Worm (Caenorhabditis elegans) whole organism, L4 larva: Measurements from ENCODE around the gene T23E1.1.
A peak's percentile ranks its signal among the peaks of the same experiment; 100 is the strongest.

ENCODE experiments used
- F10B5.3 ChIP-seq: sonication (generic microtip); optimal IDR thresholded peaks from 2 replicates; lab custom pipeline; 2016; ENCODE audit warnings: mild to moderate bottlenecking, missing genetic modification characterization, missing compliant biosample characterization
- Y48G9A.11 ChIP-seq: fragments of 200-800 bp; sonication (Bioruptor generic); IDR thresholded peaks from 2 replicates; pipeline ENCODE4 v1.3.6; 2022; ENCODE audit warnings: missing genetic modification reagents, missing genetic modification characterization, missing compliant biosample characterization
- aha-1 ChIP-seq: fragments of 150-350 bp; peaks from one replicate; lab custom pipeline; 2014; ENCODE audit warnings: missing biosample characterization, missing genetic modification characterization
- ceh-44 ChIP-seq: fragments of 200-800 bp; sonication (Bioruptor generic); IDR thresholded peaks from 2 replicates; pipeline ENCODE4 v1.3.6; 2022; ENCODE audit warnings: missing genetic modification reagents, missing genetic modification characterization, missing compliant biosample characterization
- ces-1 ChIP-seq: fragments of 150-350 bp; sonication (generic microtip); optimal IDR thresholded peaks from 4 replicates; lab custom pipeline; 2014; ENCODE audit warnings: missing biosample characterization, missing genetic modification reagents, missing genetic modification characterization
- cey-2 ChIP-seq: sonication (generic microtip); optimal IDR thresholded peaks from 3 replicates; lab custom pipeline; 2017; ENCODE audit warnings: missing genetic modification characterization, mild to moderate bottlenecking, missing compliant biosample characterization, antibody characterized with exemption, borderline replicate concordance; ENCODE audit not compliant: insufficient read depth
- daf-16 ChIP-seq, 3 experiments: sonication (generic microtip); optimal IDR thresholded peaks; 2 replicates each; lab custom pipeline; 2016 to 2017; ENCODE audit warnings: missing genetic modification characterization in 3 of 3, missing genetic modification reagents in 3 of 3, mild to moderate bottlenecking in 2 of 3, missing compliant biosample characterization in 2 of 3, missing biosample characterization in 1 of 3, moderate library complexity in 1 of 3
- daf-19 ChIP-seq: fragments of 200-800 bp; sonication (Bioruptor generic); conservative IDR thresholded peaks from 2 replicates; pipeline ENCODE4 v1.3.6; 2022; ENCODE audit warnings: missing genetic modification characterization, missing compliant biosample characterization
- dmd-6 ChIP-seq: fragments of 200-800 bp; sonication (Bioruptor generic); IDR thresholded peaks from 2 replicates; pipeline ENCODE4 v1.3.6; 2022; ENCODE audit warnings: missing genetic modification reagents, missing genetic modification characterization, missing compliant biosample characterization
- duxl-1 ChIP-seq: sonication (generic microtip); optimal IDR thresholded peaks from 2 replicates; lab custom pipeline; 2016; ENCODE audit warnings: mild to moderate bottlenecking, missing genetic modification characterization, moderate library complexity, missing compliant biosample characterization; ENCODE audit not compliant: poor library complexity
- dve-1 ChIP-seq: sonication (generic microtip); optimal IDR thresholded peaks from 2 replicates; lab custom pipeline; 2017; ENCODE audit warnings: antibody characterized with exemption, mild to moderate bottlenecking, missing genetic modification characterization, missing compliant biosample characterization; ENCODE audit not compliant: insufficient read depth
- hlh-11 ChIP-seq: fragments of 200-800 bp; sonication (Bioruptor generic); optimal IDR thresholded peaks from 2 replicates; lab custom pipeline; 2018; ENCODE audit warnings: mild to moderate bottlenecking, missing genetic modification characterization, missing compliant biosample characterization
- hlh-30 ChIP-seq: sonication (generic microtip); optimal IDR thresholded peaks from 2 replicates; lab custom pipeline; 2017; ENCODE audit warnings: antibody characterized with exemption, mild to moderate bottlenecking, missing genetic modification characterization, missing compliant biosample characterization; ENCODE audit not compliant: insufficient read depth
- hmg-1.1 ChIP-seq: fragments of 200-800 bp; sonication (Bioruptor generic); IDR thresholded peaks from 2 replicates; pipeline ENCODE4 v1.3.6; 2022; ENCODE audit warnings: missing genetic modification reagents, missing genetic modification characterization, missing compliant biosample characterization
- lin-1 ChIP-seq: fragments of 200-800 bp; sonication (Bioruptor generic); IDR thresholded peaks from 2 replicates; pipeline ENCODE4 v1.3.6; 2022; ENCODE audit warnings: missing genetic modification reagents, missing genetic modification characterization, missing compliant biosample characterization
- lin-13 ChIP-seq: fragments of 150-350 bp; optimal IDR thresholded peaks from 2 replicates; lab custom pipeline; 2014; ENCODE audit warnings: missing biosample characterization, missing genetic modification reagents, missing genetic modification characterization
- lir-3 ChIP-seq: sonication (generic microtip); optimal IDR thresholded peaks from 2 replicates; lab custom pipeline; 2016; ENCODE audit warnings: mild to moderate bottlenecking, missing genetic modification characterization, missing compliant biosample characterization
- lsy-2 ChIP-seq, 2 experiments: fragments of 150-350 bp in 1 of 2; sonication (generic microtip) in 1 of 2; optimal IDR thresholded peaks; 2 replicates each; lab custom pipeline; 2014 to 2017; ENCODE audit warnings: missing biosample characterization in 2 of 2, missing genetic modification characterization in 2 of 2
- madf-5 ChIP-seq, 2 experiments: fragments of 200-800 bp; sonication (Bioruptor generic); IDR thresholded peaks; 2 replicates each; pipeline ENCODE4 v1.3.6; 2022; ENCODE audit warnings: missing compliant biosample characterization in 2 of 2, missing genetic modification characterization in 2 of 2
- madf-9 ChIP-seq: fragments of 200-800 bp; sonication (Bioruptor generic); conservative IDR thresholded peaks from 2 replicates; pipeline ENCODE4 v1.3.6; 2022; ENCODE audit warnings: missing genetic modification reagents, missing genetic modification characterization, missing compliant biosample characterization
- mdl-1 ChIP-seq, 2 experiments: fragments of 150-350 bp in 1 of 2; sonication (generic microtip) in 1 of 2; optimal IDR thresholded peaks; 2 replicates each; lab custom pipeline; 2014 to 2017; ENCODE audit warnings: missing biosample characterization in 2 of 2, missing genetic modification characterization in 2 of 2
- mdt-29 ChIP-seq: fragments of 200-800 bp; sonication (Bioruptor generic); IDR thresholded peaks from 2 replicates; pipeline ENCODE4 v1.3.6; 2022; ENCODE audit warnings: missing genetic modification reagents, missing genetic modification characterization, missing compliant biosample characterization
- mep-1 ChIP-seq: fragments of 150-350 bp; sonication (generic microtip); optimal IDR thresholded peaks from 3 replicates; lab custom pipeline; 2014; ENCODE audit warnings: missing biosample characterization, missing genetic modification characterization
- mes-2 ChIP-seq: sonication (generic microtip); optimal IDR thresholded peaks from 2 replicates; lab custom pipeline; 2016; ENCODE audit warnings: missing genotype, mild to moderate bottlenecking, missing genetic modification characterization, missing compliant biosample characterization; ENCODE audit not compliant: poor library complexity, severe bottlenecking
- nhr-237 ChIP-seq: sonication (generic microtip); optimal IDR thresholded peaks from 2 replicates; lab custom pipeline; 2017; ENCODE audit warnings: missing biosample characterization, missing genetic modification characterization
- nhr-28 ChIP-seq: fragments of 150-350 bp; optimal IDR thresholded peaks from 2 replicates; lab custom pipeline; 2014; ENCODE audit warnings: missing biosample characterization, missing genetic modification characterization
- nhr-42 ChIP-seq: fragments of 200-800 bp; sonication (Bioruptor generic); IDR thresholded peaks from 2 replicates; pipeline ENCODE4 v1.3.6; 2022; ENCODE audit warnings: missing genetic modification characterization, missing compliant biosample characterization
- nhr-6 ChIP-seq: fragments of 150-350 bp; optimal IDR thresholded peaks from 2 replicates; lab custom pipeline; 2014; ENCODE audit warnings: missing biosample characterization, missing genetic modification characterization
- nhr-76 ChIP-seq: fragments of 150-350 bp; optimal IDR thresholded peaks from 2 replicates; lab custom pipeline; 2014; ENCODE audit warnings: missing biosample characterization, missing genetic modification characterization
- nhr-77 ChIP-seq: fragments of 150-350 bp; optimal IDR thresholded peaks from 2 replicates; lab custom pipeline; 2014; ENCODE audit warnings: missing biosample characterization, missing genetic modification characterization
- pha-4 ChIP-seq, 2 experiments: fragments of 150-350 bp in 1 of 2; fragments of 200-800 bp in 1 of 2; sonication (Bioruptor generic) in 1 of 2; IDR thresholded peaks in 1 of 2; optimal IDR thresholded peaks in 1 of 2; 2 replicates each; pipeline versions ENCODE4 v1.3.6 to Lab custom; 2014 to 2022; ENCODE audit warnings: missing genetic modification characterization in 2 of 2, missing genetic modification reagents in 2 of 2, missing biosample characterization in 1 of 2, missing compliant biosample characterization in 1 of 2
- php-3 ChIP-seq: fragments of 200-800 bp; sonication (Bioruptor generic); IDR thresholded peaks from 2 replicates; pipeline ENCODE4 v1.3.6; 2022; ENCODE audit warnings: missing genetic modification reagents, missing genetic modification characterization, missing compliant biosample characterization
- pqm-1 ChIP-seq: sonication (generic microtip); optimal IDR thresholded peaks from 2 replicates; lab custom pipeline; 2017; ENCODE audit warnings: missing biosample characterization, missing genetic modification characterization
- set-16 ChIP-seq: fragments of 200-800 bp; sonication (Bioruptor generic); IDR thresholded peaks from 2 replicates; pipeline ENCODE4 v1.3.6; 2022; ENCODE audit warnings: missing genetic modification reagents, missing genetic modification characterization, missing compliant biosample characterization
- tag-97 ChIP-seq: fragments of 200-800 bp; sonication (Bioruptor generic); IDR thresholded peaks from 2 replicates; pipeline ENCODE4 v1.3.6; 2022; ENCODE audit warnings: missing genetic modification characterization, missing compliant biosample characterization
- tra-1 ChIP-seq: fragments of 200-800 bp; sonication (Bioruptor generic); IDR thresholded peaks from 2 replicates; pipeline ENCODE4 v1.3.6; 2022; ENCODE audit warnings: missing genetic modification reagents, missing genetic modification characterization, missing compliant biosample characterization
- unc-130 ChIP-seq: sonication (generic microtip); optimal IDR thresholded peaks from 2 replicates; lab custom pipeline; 2016; ENCODE audit warnings: missing genetic modification reagents, missing genetic modification characterization, missing compliant biosample characterization
- unc-62 ChIP-seq, 3 experiments: fragments of 150-350 bp in 1 of 3; sonication (generic microtip); optimal IDR thresholded peaks in 2 of 3; peaks in 1 of 3; 1 replicate in 1 of 3; 2 replicates in 2 of 3; lab custom pipeline; 2014 to 2017; ENCODE audit warnings: missing biosample characterization in 3 of 3, missing genetic modification characterization in 3 of 3, missing genetic modification reagents in 3 of 3, missing genotype in 1 of 3
- zfp-2 ChIP-seq: sonication (generic microtip); optimal IDR thresholded peaks from 2 replicates; lab custom pipeline; 2016; ENCODE audit warnings: mild to moderate bottlenecking, missing genetic modification characterization, missing compliant biosample characterization
- zfp-3 ChIP-seq: fragments of 200-800 bp; sonication (Bioruptor generic); conservative IDR thresholded peaks from 2 replicates; pipeline ENCODE4 v1.3.6; 2022; ENCODE audit warnings: missing genetic modification reagents, missing genetic modification characterization, missing compliant biosample characterization
- zip-2 ChIP-seq: fragments of 150-350 bp; optimal IDR thresholded peaks from 2 replicates; lab custom pipeline; 2014; ENCODE audit warnings: missing biosample characterization, missing genetic modification characterization

Gene T23E1.1

DNA sequence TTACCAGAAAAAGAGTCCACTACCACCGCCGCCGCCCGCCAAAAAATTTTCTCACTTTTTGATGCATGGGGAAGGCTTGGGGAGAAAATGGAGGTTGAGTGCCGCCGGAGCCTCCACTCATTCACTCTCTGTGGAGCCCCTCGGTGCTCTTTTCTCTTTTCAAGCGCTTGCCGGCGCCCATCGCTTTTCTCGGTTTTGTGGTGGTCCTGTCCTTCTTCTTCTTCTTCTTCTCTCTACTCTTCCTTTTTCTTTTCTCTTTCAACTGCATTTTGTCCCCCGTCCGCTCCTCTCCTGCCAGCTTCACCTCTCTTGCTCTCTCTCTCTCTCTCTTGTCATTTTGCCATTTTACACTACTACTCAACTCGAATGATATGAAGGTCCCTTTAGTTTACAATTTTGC is 12.4 kb downstream of the T23E1.1 start (continued):
- TF ChIP-seq madf-5 (GFP tag; IDR thresholded peaks at IDR 0.05; lab: Robert Waterston, UW) (no peak), duxl-1 (no peak), daf-19 (GFP tag; lab: Robert Waterston, UW) (no peak), lin-13 (GFP tag; lab: Kevin White, UChicago) (no peak), nhr-6 (tag; lab: Kevin White, UChicago) (peak; percentile 10), tra-1 (GFP tag; lab: Robert Waterston, UW) (no peak), ces-1 (GFP tag; lab: Kevin White, UChicago) (no peak), daf-16 (GFP tag; optimal IDR thresholded peaks at IDR 0.05; lab: Kevin White, UChicago) (peak in 1 of 2 experiments; percentile 12), daf-16 (tag; optimal IDR thresholded peaks at IDR 0.05; lab: Kevin White, UChicago) (no peak)

DNA sequence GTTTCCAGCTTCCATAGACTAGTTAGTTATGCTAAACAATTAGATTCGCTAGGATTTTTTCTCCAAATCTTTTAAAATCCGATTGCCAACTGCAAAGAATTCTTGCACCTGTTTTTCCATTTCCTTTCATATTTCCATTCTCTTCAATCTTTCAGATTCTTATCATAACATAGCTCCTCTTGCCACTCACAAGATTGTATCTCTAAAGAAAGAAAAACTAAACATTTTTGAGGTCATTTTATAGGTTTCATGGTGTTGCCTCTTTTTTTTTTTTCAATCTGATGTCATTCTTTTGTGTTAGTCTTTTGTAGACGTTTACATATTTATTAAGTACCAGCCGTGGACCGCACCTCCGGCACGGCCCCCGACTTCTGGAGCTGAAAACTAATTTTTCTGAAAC is 14.2 kb downstream of the T23E1.1 start:
- TF ChIP-seq duxl-1 (no peak), set-16 (GFP tag; lab: Robert Waterston, UW) (no peak), madf-9 (GFP tag; lab: Robert Waterston, UW) (no peak), daf-16 (GFP tag; optimal IDR thresholded peaks at IDR 0.05; lab: Kevin White, UChicago) (no peak), daf-16 (tag; optimal IDR thresholded peaks at IDR 0.05; lab: Kevin White, UChicago) (no peak), nhr-237 (no peak)

DNA sequence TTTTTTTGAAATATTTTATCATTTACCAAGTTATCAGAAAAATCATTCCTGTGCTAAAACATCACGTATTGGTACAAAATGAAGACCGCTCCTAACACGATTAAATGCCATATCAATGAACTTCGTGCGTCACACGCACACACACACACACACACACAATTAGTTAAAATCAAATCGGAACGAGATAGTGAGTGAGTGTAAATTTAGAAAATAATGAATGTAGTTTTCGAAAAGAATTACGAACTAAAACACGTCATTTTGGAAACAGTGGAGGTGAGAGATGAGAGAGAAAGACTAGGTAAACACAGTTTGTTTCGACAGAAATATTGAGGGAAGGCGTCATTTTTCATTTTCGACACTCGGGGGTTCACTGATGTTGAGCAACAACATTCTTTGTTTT is 15.7 kb downstream of the T23E1.1 start:
- TF ChIP-seq mes-2 (tag; lab: Kevin White, UChicago) (peak; percentile 29), dve-1 (peak; percentile 46), nhr-77 (tag; lab: Kevin White, UChicago) (peak; percentile 65), pqm-1 (tag; lab: Kevin White, UChicago) (peak; percentile 61), daf-16 (GFP tag; optimal IDR thresholded peaks at IDR 0.05; lab: Kevin White, UChicago) (peak in 1 of 2 experiments; percentile 71), daf-16 (tag; optimal IDR thresholded peaks at IDR 0.05; lab: Kevin White, UChicago) (peak; percentile 85), Y48G9A.11 (GFP tag; lab: Robert Waterston, UW) (no peak), hlh-30 (tag; lab: Kevin White, UChicago) (peak; percentile 13), aha-1 (tag; lab: Kevin White, UChicago) (peak; percentile 76), lin-1 (GFP tag; lab: Robert Waterston, UW) (no peak), dmd-6 (peak; percentile 71), lin-13 (GFP tag; lab: Kevin White, UChicago) (no peak), unc-62 (GFP tag; optimal IDR thresholded peaks at IDR 0.05 in 1 of 2; lab: Kevin White, UChicago) (peak in 1 of 2 experiments; percentile 81), unc-62 (tag; optimal IDR thresholded peaks at IDR 0.05; lab: Kevin White, UChicago) (no peak), tag-97 (GFP tag; lab: Robert Waterston, UW) (no peak), zfp-3 (GFP tag; lab: Robert Waterston, UW) (no peak), mdt-29 (GFP tag; lab: Robert Waterston, UW) (no peak), zfp-2 (tag; lab: Kevin White, UChicago) (no peak), hmg-1.1 (GFP tag; lab: Robert Waterston, UW) (no peak), nhr-76 (tag; lab: Kevin White, UChicago) (no peak), nhr-28 (tag; lab: Kevin White, UChicago) (peak; percentile 96), hlh-11 (tag; lab: Kevin White, UChicago) (peak; percentile 65), lsy-2 (tag; optimal IDR thresholded peaks at IDR 0.05; lab: Kevin White, UChicago) (peak in 1 of 2 experiments; percentile 38), mep-1 (tag; lab: Kevin White, UChicago) (peak; percentile 6)

DNA sequence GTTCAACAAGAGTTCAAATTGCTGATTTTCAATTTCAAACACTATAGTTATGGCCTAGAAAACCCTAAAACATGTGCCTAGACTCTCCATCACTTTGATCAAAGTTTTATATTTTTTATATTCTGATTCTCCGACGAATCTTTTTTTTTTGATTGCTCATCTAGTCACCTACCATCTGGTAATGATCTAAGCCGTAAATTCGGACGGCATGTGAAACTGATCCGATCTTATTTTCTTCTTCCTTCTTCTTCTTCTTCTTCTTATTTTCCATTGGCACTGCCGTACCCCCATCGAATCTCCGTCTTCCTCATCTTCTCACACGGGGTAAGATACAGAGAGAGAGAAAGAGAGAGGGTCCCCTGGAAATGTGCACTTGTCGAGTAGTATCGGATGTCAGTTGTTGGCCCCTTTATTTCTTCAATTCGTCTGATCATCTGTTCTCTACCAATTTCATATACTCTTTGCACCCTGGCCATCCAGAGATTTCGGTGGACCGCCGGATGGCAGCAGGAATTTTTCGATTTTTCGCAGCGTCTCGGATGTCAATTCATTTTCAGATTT is 17.6 kb downstream of the T23E1.1 start:
- peak in 1 of 2 experiments; percentile 10 for TF ChIP-seq daf-16 (GFP tag; optimal IDR thresholded peaks at IDR 0.05; lab: Kevin White, UChicago)
- TF ChIP-seq daf-16 (tag; optimal IDR thresholded peaks at IDR 0.05; lab: Kevin White, UChicago), result no peak
- TF ChIP-seq lin-13 (GFP tag; lab: Kevin White, UChicago), result no peak
- no peak for TF ChIP-seq unc-130 (GFP tag; lab: Kevin White, UChicago)
- no peak for TF ChIP-seq F10B5.3 (tag; lab: Kevin White, UChicago)
- no peak for TF ChIP-seq tra-1 (GFP tag; lab: Robert Waterston, UW)
- no peak for TF ChIP-seq mdl-1 (tag; optimal IDR thresholded peaks at IDR 0.05; lab: Kevin White, UChicago)
- TF ChIP-seq lir-3 (tag; lab: Kevin White, UChicago), result no peak
- TF ChIP-seq zip-2 (tag; lab: Kevin White, UChicago), result no peak
- no peak for TF ChIP-seq pha-4 (GFP tag; IDR thresholded peaks at IDR 0.05; lab: Robert Waterston, UW)
- TF ChIP-seq pha-4 (tag; optimal IDR thresholded peaks at IDR 0.05; lab: Kevin White, UChicago), result no peak
- no peak for TF ChIP-seq php-3 (GFP tag; lab: Robert Waterston, UW)
- TF ChIP-seq nhr-42, result peak; percentile 34; the same call in 1 of the 2 replicates
- no peak for TF ChIP-seq ceh-44 (GFP tag; lab: Robert Waterston, UW)
- no peak for TF ChIP-seq cey-2 (tag; lab: Kevin White, UChicago)
- TF ChIP-seq duxl-1, result no peak
- TF ChIP-seq mes-2 (tag; lab: Kevin White, UChicago), result peak; percentile 17
